Worm (Caenorhabditis elegans) whole organism, L1 larva: ENCODE measurements around the gene F17A2.16.
"Not testable (repeated sequence)": the region's sequence is repeated elsewhere in the genome, so short reads cannot be mapped to it uniquely, and the experiment has no call there.

Experiments used
- C04F5.9 ChIP-seq: sonication (generic microtip); optimal IDR thresholded peaks from 2 replicates; lab custom pipeline; 2016; ENCODE audit warnings: missing genetic modification characterization, missing compliant biosample characterization
- F16B12.6 ChIP-seq: fragments of 150-350 bp; optimal IDR thresholded peaks from 2 replicates; lab custom pipeline; 2014; ENCODE audit warnings: missing biosample characterization, missing genetic modification characterization
- aha-1 ChIP-seq: fragments of 150-350 bp; optimal IDR thresholded peaks from 2 replicates; lab custom pipeline; 2014; ENCODE audit warnings: missing biosample characterization, missing genetic modification characterization
- alr-1 ChIP-seq: fragments of 200-800 bp; sonication (Bioruptor generic); optimal IDR thresholded peaks from 2 replicates; lab custom pipeline; 2018; ENCODE audit warnings: borderline replicate concordance, mild to moderate bottlenecking, missing genetic modification characterization, missing compliant biosample characterization
- blmp-1 ChIP-seq: fragments of 150-350 bp; optimal IDR thresholded peaks from 2 replicates; lab custom pipeline; 2014; ENCODE audit warnings: missing biosample characterization, missing genetic modification characterization
- ceh-63 ChIP-seq: fragments of 200-800 bp; sonication (Bioruptor generic); optimal IDR thresholded peaks from 2 replicates; lab custom pipeline; 2018; ENCODE audit warnings: mild to moderate bottlenecking, missing genetic modification characterization, missing compliant biosample characterization
- ceh-88 ChIP-seq: fragments of 200-800 bp; sonication (Bioruptor generic); IDR thresholded peaks from 2 replicates; pipeline ENCODE4 v1.3.6; 2022; ENCODE audit warnings: missing genetic modification characterization, missing compliant biosample characterization
- ces-1 ChIP-seq: fragments of 150-350 bp; optimal IDR thresholded peaks from 2 replicates; lab custom pipeline; 2014; ENCODE audit warnings: missing biosample characterization, missing genetic modification reagents, missing genetic modification characterization
- efl-3 ChIP-seq: fragments of 200-800 bp; sonication (Bioruptor generic); optimal IDR thresholded peaks from 2 replicates; lab custom pipeline; 2018; ENCODE audit warnings: mild to moderate bottlenecking, missing genetic modification characterization, missing compliant biosample characterization
- elt-2 ChIP-seq: sonication (generic microtip); optimal IDR thresholded peaks from 2 replicates; lab custom pipeline; 2016; ENCODE audit warnings: missing genetic modification characterization, mild to moderate bottlenecking, inconsistent platforms, missing compliant biosample characterization, missing genetic modification reagents
- ets-5 ChIP-seq: fragments of 200-800 bp; sonication (Bioruptor generic); IDR thresholded peaks from 2 replicates; pipeline ENCODE4 v1.3.6; 2022; ENCODE audit warnings: missing genetic modification characterization, missing compliant biosample characterization
- fos-1 ChIP-seq: fragments of 150-350 bp; optimal IDR thresholded peaks from 2 replicates; lab custom pipeline; 2014; ENCODE audit warnings: missing biosample characterization, missing genetic modification characterization
- grh-1 ChIP-seq: fragments of 200-800 bp; sonication (Bioruptor generic); IDR thresholded peaks from 2 replicates; pipeline ENCODE4 v1.3.6; 2022; ENCODE audit warnings: missing genetic modification reagents, missing genetic modification characterization, missing compliant biosample characterization
- hlh-17 ChIP-seq: fragments of 200-800 bp; sonication (Bioruptor generic); optimal IDR thresholded peaks from 2 replicates; lab custom pipeline; 2018; ENCODE audit warnings: missing genetic modification characterization, mild to moderate bottlenecking, missing compliant biosample characterization, moderate library complexity, borderline replicate concordance
- hlh-4 ChIP-seq: sonication (generic microtip); optimal IDR thresholded peaks from 2 replicates; lab custom pipeline; 2016; ENCODE audit warnings: mild to moderate bottlenecking, missing genetic modification characterization, missing compliant biosample characterization
- hpl-2 ChIP-seq: fragments of 150-350 bp; optimal IDR thresholded peaks from 2 replicates; lab custom pipeline; 2014; ENCODE audit warnings: missing biosample characterization, missing genetic modification reagents, missing genetic modification characterization
- irx-1 ChIP-seq: sonication (generic microtip); optimal IDR thresholded peaks from 2 replicates; lab custom pipeline; 2016; ENCODE audit warnings: missing genetic modification characterization, missing compliant biosample characterization
- isw-1 ChIP-seq: fragments of 200-800 bp; sonication (Bioruptor generic); IDR thresholded peaks from 2 replicates; pipeline ENCODE4 v1.3.6; 2022; ENCODE audit warnings: missing genetic modification characterization, missing compliant biosample characterization
- jun-1 ChIP-seq: fragments of 150-350 bp; optimal IDR thresholded peaks from 2 replicates; lab custom pipeline; 2014; ENCODE audit warnings: missing biosample characterization, missing genetic modification reagents, missing genetic modification characterization
- lin-13 ChIP-seq: fragments of 150-350 bp; optimal IDR thresholded peaks from 2 replicates; lab custom pipeline; 2014; ENCODE audit warnings: missing biosample characterization, missing genetic modification reagents, missing genetic modification characterization
- lin-14 ChIP-seq: fragments of 200-800 bp; sonication (Bioruptor generic); optimal IDR thresholded peaks from 2 replicates; lab custom pipeline; 2018; ENCODE audit warnings: mild to moderate bottlenecking, missing genetic modification characterization, moderate library complexity, missing compliant biosample characterization
- lin-39 ChIP-seq: fragments of 150-350 bp; optimal IDR thresholded peaks from 2 replicates; lab custom pipeline; 2014; ENCODE audit warnings: missing biosample characterization, missing genetic modification reagents, missing genetic modification characterization
- lsy-2 ChIP-seq, 2 experiments: fragments of 150-350 bp; optimal IDR thresholded peaks; 2 replicates each; lab custom pipeline; 2014; ENCODE audit warnings: missing biosample characterization in 2 of 2, missing genetic modification characterization in 2 of 2
- mdl-1 ChIP-seq, 2 experiments: fragments of 150-350 bp; optimal IDR thresholded peaks; 2 replicates each; lab custom pipeline; 2014 to 2017; ENCODE audit warnings: missing biosample characterization in 2 of 2, missing genetic modification characterization in 2 of 2, inconsistent platforms in 1 of 2
- mep-1 ChIP-seq: fragments of 150-350 bp; optimal IDR thresholded peaks from 2 replicates; lab custom pipeline; 2014; ENCODE audit warnings: missing biosample characterization, missing genetic modification characterization
- nhr-19 ChIP-seq: fragments of 200-800 bp; sonication (Bioruptor generic); conservative IDR thresholded peaks from 2 replicates; pipeline ENCODE4 v1.3.6; 2022; ENCODE audit warnings: missing genetic modification characterization, missing compliant biosample characterization
- nhr-28 ChIP-seq: fragments of 150-350 bp; optimal IDR thresholded peaks from 2 replicates; lab custom pipeline; 2014; ENCODE audit warnings: missing biosample characterization, missing genetic modification characterization
- nhr-47 ChIP-seq: sonication (generic microtip); optimal IDR thresholded peaks from 2 replicates; lab custom pipeline; 2016; ENCODE audit warnings: mild to moderate bottlenecking, missing genetic modification characterization, moderate library complexity, missing compliant biosample characterization
- nhr-84 ChIP-seq: sonication (generic microtip); optimal IDR thresholded peaks from 2 replicates; lab custom pipeline; 2017; ENCODE audit warnings: missing biosample characterization, missing genetic modification characterization
- nhr-85 ChIP-seq: sonication (generic microtip); peaks from one replicate; lab custom pipeline; 2016; ENCODE audit warnings: missing genetic modification characterization, inconsistent platforms, missing compliant biosample characterization
- nhr-90 ChIP-seq: sonication (generic microtip); optimal IDR thresholded peaks from 2 replicates; lab custom pipeline; 2016; ENCODE audit warnings: mild to moderate bottlenecking, missing genetic modification characterization, missing compliant biosample characterization; ENCODE audit not compliant: poor library complexity
- pax-3 ChIP-seq: fragments of 200-800 bp; sonication (Bioruptor generic); optimal IDR thresholded peaks from 2 replicates; lab custom pipeline; 2018; ENCODE audit warnings: mild to moderate bottlenecking, missing genetic modification characterization, moderate library complexity, missing compliant biosample characterization
- sox-4 ChIP-seq: sonication (generic microtip); optimal IDR thresholded peaks from 2 replicates; lab custom pipeline; 2016; ENCODE audit warnings: missing genetic modification characterization, missing compliant biosample characterization
- sup-37 ChIP-seq: fragments of 200-800 bp; sonication (Bioruptor generic); optimal IDR thresholded peaks from 2 replicates; lab custom pipeline; 2018; ENCODE audit warnings: mild to moderate bottlenecking, missing genetic modification characterization, missing compliant biosample characterization
- swsn-7 ChIP-seq: sonication (generic microtip); optimal IDR thresholded peaks from 2 replicates; lab custom pipeline; 2016; ENCODE audit warnings: missing genetic modification characterization, missing compliant biosample characterization
- tlp-1 ChIP-seq: fragments of 150-350 bp; optimal IDR thresholded peaks from 2 replicates; lab custom pipeline; 2014; ENCODE audit warnings: missing biosample characterization, missing genetic modification characterization
- unc-130 ChIP-seq: fragments of 150-350 bp; optimal IDR thresholded peaks from 2 replicates; lab custom pipeline; 2017; ENCODE audit warnings: missing biosample characterization, missing genetic modification characterization, inconsistent platforms
- zag-1 ChIP-seq: fragments of 150-350 bp; optimal IDR thresholded peaks from 2 replicates; lab custom pipeline; 2014; ENCODE audit warnings: missing biosample characterization, missing genetic modification characterization
- ztf-4 ChIP-seq: fragments of 150-350 bp; optimal IDR thresholded peaks from 2 replicates; lab custom pipeline; 2014; ENCODE audit warnings: missing biosample characterization, missing genetic modification characterization

F17A2.16 gene

DNA sequence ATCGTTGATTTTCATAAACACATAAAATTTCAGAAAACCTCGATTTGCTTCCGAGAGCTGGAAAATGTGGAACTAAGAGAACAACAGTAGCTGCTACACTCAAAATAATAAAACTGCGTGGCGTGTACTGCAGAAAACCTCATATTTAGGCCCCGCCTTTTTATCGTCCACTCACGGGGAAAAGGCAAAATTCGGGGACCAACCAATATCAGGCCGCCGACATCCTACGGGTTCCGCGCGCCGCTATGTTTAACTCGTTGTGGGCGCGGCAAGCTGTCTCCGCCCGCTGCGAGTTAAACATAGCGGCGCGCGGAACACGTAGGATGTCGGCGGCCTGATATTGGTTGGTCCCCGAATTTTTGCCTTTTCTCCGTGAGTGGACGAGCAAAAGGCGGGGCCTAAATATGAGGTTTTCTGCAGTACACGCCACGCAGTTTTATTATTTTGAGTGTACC is at the start of gene F17A2.16:
F17A2.16 (plus strand) TSS at position 405 of the 455 bp plus-strand sequence.
- TF ChIP-seq lsy-2 (tag; optimal IDR thresholded peaks at IDR 0.05; lab: Kevin White, UChicago); hlh-17 (GFP tag; lab: Kevin White, UChicago); hlh-4 (tag; lab: Kevin White, UChicago): not testable (repeated sequence)

DNA sequence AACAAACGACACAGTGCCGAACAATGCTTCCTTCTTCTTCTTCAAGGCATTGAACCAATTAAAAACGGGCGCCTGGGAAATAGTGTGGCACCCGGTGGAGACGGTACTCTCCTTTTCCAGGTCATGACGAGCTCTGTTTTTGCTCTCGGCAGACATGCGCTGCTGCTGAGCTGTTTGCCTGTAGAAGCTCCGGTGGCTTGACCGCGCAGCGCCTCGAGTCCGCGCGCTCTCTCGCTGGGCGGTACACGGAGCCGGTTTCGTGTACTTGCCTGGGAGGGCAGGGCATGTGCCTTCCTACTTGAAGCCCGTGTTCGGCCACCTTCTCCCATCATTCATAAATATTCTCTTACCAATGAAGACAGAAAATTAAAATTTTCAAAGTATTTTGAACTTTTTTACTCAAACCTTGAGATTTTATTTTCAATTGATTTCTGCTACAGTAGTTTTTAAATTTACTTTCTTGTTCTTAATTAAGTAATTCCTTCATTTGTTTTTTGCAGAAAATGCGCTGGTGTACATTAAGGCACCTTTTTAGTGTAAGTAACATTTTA is 47.8 kb upstream of the F17A2.16 start, which contains the start of gene E01G6.1:
E01G6.1 (plus strand) TSS at position 501 of the 551 bp plus-strand sequence.
- no peak for TF ChIP-seq grh-1
- TF ChIP-seq nhr-84 (tag; lab: Kevin White, UChicago), result no peak
- no peak for TF ChIP-seq C04F5.9 (tag; lab: Kevin White, UChicago)
- no peak for TF ChIP-seq nhr-90 (tag; lab: Kevin White, UChicago)
- no peak for TF ChIP-seq ces-1 (GFP tag; lab: Kevin White, UChicago)
- no peak for TF ChIP-seq ztf-4 (tag; lab: Kevin White, UChicago)
- TF ChIP-seq mep-1 (tag; lab: Kevin White, UChicago), result no peak
- no peak for TF ChIP-seq alr-1 (tag; lab: Kevin White, UChicago)
- no peak for TF ChIP-seq nhr-85 (tag; lab: Kevin White, UChicago)
- no peak for TF ChIP-seq lsy-2 (tag; optimal IDR thresholded peaks at IDR 0.05; lab: Kevin White, UChicago)
- TF ChIP-seq ets-5 (GFP tag; lab: Robert Waterston, UW), result no peak
- TF ChIP-seq tlp-1 (tag; lab: Kevin White, UChicago), result no peak
- no peak for TF ChIP-seq sup-37
- TF ChIP-seq jun-1, result no peak

DNA sequence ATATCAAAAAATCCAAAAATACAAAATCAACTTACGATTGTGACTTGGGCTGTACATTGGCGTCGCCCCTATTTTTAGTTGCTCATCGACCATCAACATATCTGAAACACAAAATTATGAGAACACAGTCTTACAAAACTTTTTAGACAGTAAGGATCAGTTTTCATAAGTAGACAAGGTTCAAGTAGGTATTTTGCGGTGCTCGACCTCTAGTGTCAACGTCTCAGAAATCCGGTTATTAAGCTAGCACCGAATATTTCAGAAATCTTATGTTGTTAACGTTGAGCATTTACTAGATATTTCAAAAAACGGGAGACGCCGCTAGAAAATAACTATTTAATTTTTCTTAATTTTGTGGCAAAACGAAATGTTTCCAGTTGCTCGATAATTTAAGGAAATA is 37.4 kb upstream of the F17A2.16 start, which contains the start of gene otpl-8:
otpl-8 (minus strand) TSS at position 101 of the 400 bp plus-strand sequence.
- TF ChIP-seq efl-3 (GFP tag; lab: Kevin White, UChicago), result no peak
- no peak for TF ChIP-seq elt-2 (tag; lab: Kevin White, UChicago)
- TF ChIP-seq lin-14 (GFP tag; lab: Kevin White, UChicago), result no peak
- no peak for TF ChIP-seq C04F5.9 (tag; lab: Kevin White, UChicago)
- TF ChIP-seq nhr-19 (GFP tag; lab: Robert Waterston, UW), result no peak
- no peak for TF ChIP-seq ets-5 (GFP tag; lab: Robert Waterston, UW)
- TF ChIP-seq sox-4 (tag; lab: Kevin White, UChicago), result no peak
- no peak for TF ChIP-seq unc-130
- TF ChIP-seq pax-3, result no peak
- no peak for TF ChIP-seq irx-1 (tag; lab: Kevin White, UChicago)
- no peak for TF ChIP-seq nhr-28 (tag; lab: Kevin White, UChicago)
- no peak for TF ChIP-seq hpl-2 (GFP tag; lab: Kevin White, UChicago)
- TF ChIP-seq zag-1, result no peak
- no peak for TF ChIP-seq aha-1 (tag; lab: Kevin White, UChicago)
- no peak for TF ChIP-seq ztf-4 (tag; lab: Kevin White, UChicago)

DNA sequence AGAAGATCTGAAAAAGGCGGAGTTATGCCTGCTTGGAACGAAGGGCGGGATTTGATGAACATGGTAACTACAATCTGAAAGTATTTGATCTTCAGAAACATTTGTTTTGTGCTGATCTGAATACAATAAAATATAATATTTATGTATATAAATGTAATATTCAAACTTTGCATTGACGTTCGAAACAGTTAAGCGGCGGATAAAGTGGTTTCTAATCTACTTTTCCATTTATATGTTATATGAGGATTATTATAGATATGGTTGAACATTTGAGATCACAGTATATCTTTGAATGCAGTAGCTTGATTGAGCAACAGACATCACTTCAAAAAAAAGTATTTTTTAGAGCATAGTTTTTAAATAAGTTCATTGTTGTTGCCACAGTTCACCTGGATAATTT is 34.4 kb upstream of the F17A2.16 start, which contains the start of gene H19J13.2:
H19J13.2 (minus strand) TSS at position 101 of the 400 bp plus-strand sequence.
- TF ChIP-seq swsn-7 (tag; lab: Kevin White, UChicago) (no peak), blmp-1 (tag; lab: Kevin White, UChicago) (no peak), nhr-47 (no peak), ceh-88 (no peak), F16B12.6 (tag; lab: Kevin White, UChicago) (no peak), nhr-28 (tag; lab: Kevin White, UChicago) (no peak), lin-13 (no peak), nhr-19 (GFP tag; lab: Robert Waterston, UW) (no peak), isw-1 (GFP tag; lab: Robert Waterston, UW) (no peak), irx-1 (tag; lab: Kevin White, UChicago) (no peak), hlh-4 (tag; lab: Kevin White, UChicago) (no peak), ceh-63 (GFP tag; lab: Kevin White, UChicago) (no peak), fos-1 (tag; lab: Kevin White, UChicago) (no peak), lin-39 (tag; lab: Kevin White, UChicago) (no peak), sup-37 (no peak), mdl-1 (tag; optimal IDR thresholded peaks at IDR 0.05; lab: Kevin White, UChicago) (no peak)
